Fruit fly (Drosophila melanogaster) whole organism, embryonic: Measurements from ENCODE around the gene dbo.
A peak's percentile ranks its signal among the peaks of the same experiment; 100 is the strongest.

Source experiments
- Blimp-1 ChIP-seq: fragments of 200-800 bp; sonication (Bioruptor generic); optimal IDR thresholded peaks from 3 replicates; lab custom pipeline; 2018; ENCODE audit warnings: missing biosample characterization, missing genetic modification characterization, mild to moderate bottlenecking, moderate library complexity, missing genetic modification reagents
- BtbVII ChIP-seq: fragments of 200-800 bp; sonication (Bioruptor generic); optimal IDR thresholded peaks from 3 replicates; lab custom pipeline; 2017; ENCODE audit warnings: missing biosample characterization, mild to moderate bottlenecking, missing genetic modification characterization
- CG10147 ChIP-seq: fragments of 200-800 bp; sonication (Bioruptor generic); optimal IDR thresholded peaks from 2 replicates; lab custom pipeline; 2019; ENCODE audit warnings: missing biosample characterization, mild to moderate bottlenecking, missing genetic modification characterization, moderate library complexity
- CG10321 ChIP-seq: fragments of 200-800 bp; sonication (Bioruptor generic); IDR thresholded peaks from 2 replicates; pipeline ENCODE4 v1.3.6; 2022; ENCODE audit warnings: missing biosample characterization, missing genetic modification characterization
- CG11560 ChIP-seq: fragments of 200-800 bp; sonication (Bioruptor generic); IDR thresholded peaks from 3 replicates; pipeline ENCODE4 v1.3.6; 2022; ENCODE audit warnings: missing biosample characterization, missing genetic modification characterization
- CG15073 ChIP-seq: fragments of 200-800 bp; sonication (Bioruptor generic); optimal IDR thresholded peaks from 2 replicates; lab custom pipeline; 2016; ENCODE audit warnings: missing biosample characterization, missing genetic modification characterization
- CG15514 ChIP-seq: fragments of 200-800 bp; sonication (Bioruptor generic); optimal IDR thresholded peaks from 3 replicates; lab custom pipeline; 2017; ENCODE audit warnings: missing biosample characterization, missing genetic modification characterization, mild to moderate bottlenecking, moderate library complexity, missing genetic modification reagents
- CG17359 ChIP-seq: fragments of 200-800 bp; sonication (Bioruptor generic); optimal IDR thresholded peaks from 3 replicates; lab custom pipeline; 2018; ENCODE audit warnings: missing biosample characterization, mild to moderate bottlenecking, missing genetic modification characterization, moderate library complexity
- CG17385 ChIP-seq: fragments of 200-800 bp; sonication (Bioruptor generic); optimal IDR thresholded peaks from 3 replicates; lab custom pipeline; 2018; ENCODE audit warnings: missing biosample characterization, mild to moderate bottlenecking, missing genetic modification characterization
- CG17802 ChIP-seq: fragments of 200-800 bp; sonication (Bioruptor generic); optimal IDR thresholded peaks from 2 replicates; lab custom pipeline; 2018; ENCODE audit warnings: missing biosample characterization, mild to moderate bottlenecking, missing genetic modification characterization, moderate library complexity
- CG2116 ChIP-seq: fragments of 200-800 bp; sonication (Bioruptor generic); optimal IDR thresholded peaks from 3 replicates; lab custom pipeline; 2018; ENCODE audit warnings: missing biosample characterization, mild to moderate bottlenecking, missing genetic modification characterization
- CG2875 ChIP-seq: fragments of 200-800 bp; sonication (Bioruptor generic); optimal IDR thresholded peaks from 2 replicates; lab custom pipeline; 2017; ENCODE audit warnings: missing biosample characterization, mild to moderate bottlenecking, missing genetic modification characterization, missing genetic modification reagents
- CG3281 ChIP-seq: fragments of 200-800 bp; sonication (Bioruptor generic); optimal IDR thresholded peaks from 3 replicates; lab custom pipeline; 2017; ENCODE audit warnings: missing biosample characterization, mild to moderate bottlenecking, missing genetic modification characterization
- CG4404 ChIP-seq: fragments of 200-800 bp; sonication (Bioruptor generic); IDR thresholded peaks from 2 replicates; pipeline ENCODE4 v1.3.6; 2022; ENCODE audit warnings: missing biosample characterization, missing genetic modification characterization
- CG4424 ChIP-seq: fragments of 200-800 bp; sonication (Bioruptor generic); optimal IDR thresholded peaks from 3 replicates; lab custom pipeline; 2016; ENCODE audit warnings: missing biosample characterization, missing genetic modification characterization
- CG4730 ChIP-seq: fragments of 200-800 bp; sonication (Bioruptor generic); IDR thresholded peaks from 2 replicates; pipeline ENCODE4 v1.3.6; 2022; ENCODE audit warnings: missing biosample characterization, missing genetic modification characterization
- CG5245 ChIP-seq: fragments of 200-800 bp; sonication (Bioruptor generic); optimal IDR thresholded peaks from 3 replicates; lab custom pipeline; 2016; ENCODE audit warnings: missing biosample characterization, missing genetic modification characterization
- CG6272 ChIP-seq: fragments of 200-800 bp; sonication (Bioruptor generic); IDR thresholded peaks from 2 replicates; pipeline ENCODE4 v1.3.6; 2022; ENCODE audit warnings: missing biosample characterization, missing genetic modification characterization
- CG7357 ChIP-seq: fragments of 200-800 bp; sonication (Bioruptor generic); IDR thresholded peaks from 3 replicates; pipeline ENCODE4 v1.3.6; 2022; ENCODE audit warnings: missing biosample characterization, missing genetic modification characterization
- CG7786 ChIP-seq: fragments of 200-800 bp; sonication (Bioruptor generic); optimal IDR thresholded peaks from 2 replicates; lab custom pipeline; 2016; ENCODE audit warnings: missing biosample characterization, missing genetic modification characterization
- CHES-1-like ChIP-seq: fragments of 200-800 bp; sonication (Bioruptor generic); optimal IDR thresholded peaks from 2 replicates; lab custom pipeline; 2016; ENCODE audit warnings: missing biosample characterization, missing genetic modification characterization
- CTCF ChIP-seq: fragments of 200-800 bp; sonication (Bioruptor generic); optimal IDR thresholded peaks from 2 replicates; lab custom pipeline; 2017; ENCODE audit warnings: missing biosample characterization, mild to moderate bottlenecking, missing genetic modification characterization, moderate library complexity
- Camta ChIP-seq: fragments of 200-800 bp; sonication (Bioruptor generic); optimal IDR thresholded peaks from 2 replicates; lab custom pipeline; 2016; ENCODE audit warnings: missing biosample characterization, missing genetic modification characterization
- CkIIα-i1 ChIP-seq: fragments of 200-800 bp; sonication (Bioruptor generic); IDR thresholded peaks from 2 replicates; pipeline ENCODE4 v1.3.6; 2022; ENCODE audit warnings: missing biosample characterization, missing genetic modification characterization
- CoRest ChIP-seq: fragments of 200-800 bp; sonication (Bioruptor generic); optimal IDR thresholded peaks from 3 replicates; lab custom pipeline; 2018; ENCODE audit warnings: missing biosample characterization, mild to moderate bottlenecking, missing genetic modification characterization, moderate library complexity
- Dbx ChIP-seq: fragments of 200-800 bp; sonication (Bioruptor generic); IDR thresholded peaks from 3 replicates; pipeline ENCODE4 v1.3.6; 2022; ENCODE audit warnings: missing biosample characterization, missing genetic modification characterization
- E2f2 ChIP-seq: fragments of 200-800 bp; sonication (Bioruptor generic); IDR thresholded peaks from 2 replicates; pipeline ENCODE4 v1.3.6; 2022; ENCODE audit warnings: missing biosample characterization, missing genetic modification characterization
- Elba2 ChIP-seq: fragments of 200-800 bp; sonication (Bioruptor generic); optimal IDR thresholded peaks from 3 replicates; lab custom pipeline; 2016; ENCODE audit warnings: missing biosample characterization, missing genetic modification characterization
- HLH4C ChIP-seq: fragments of 200-800 bp; sonication (Bioruptor generic); IDR thresholded peaks from 3 replicates; pipeline ENCODE4 v1.3.6; 2022; ENCODE audit warnings: missing biosample characterization, missing genetic modification characterization; ENCODE audit not compliant: partially characterized antibody
- Lhr ChIP-seq: fragments of 200-800 bp; sonication (Bioruptor generic); optimal IDR thresholded peaks from 3 replicates; lab custom pipeline; 2017; ENCODE audit warnings: mild to moderate bottlenecking, missing biosample characterization, missing genetic modification reagents, missing genetic modification characterization
- Mad ChIP-seq: fragments of 200-800 bp; sonication (Bioruptor generic); optimal IDR thresholded peaks from 2 replicates; lab custom pipeline; 2016; ENCODE audit warnings: missing biosample characterization, missing genetic modification characterization
- Neu2 ChIP-seq: fragments of 200-800 bp; sonication (Bioruptor generic); optimal IDR thresholded peaks from 3 replicates; lab custom pipeline; 2016; ENCODE audit warnings: missing biosample characterization, missing genetic modification characterization, borderline replicate concordance
- Sox100B ChIP-seq: fragments of 200-800 bp; sonication (Bioruptor generic); optimal IDR thresholded peaks from 3 replicates; lab custom pipeline; 2018; ENCODE audit warnings: missing biosample characterization, mild to moderate bottlenecking, missing genetic modification characterization
- Ssrp ChIP-seq: fragments of 200-800 bp; sonication (Bioruptor generic); optimal IDR thresholded peaks from 2 replicates; lab custom pipeline; 2018; ENCODE audit warnings: missing biosample characterization, mild to moderate bottlenecking, missing genetic modification characterization, moderate library complexity
- Stat92E ChIP-seq, 3 experiments: fragments of >200 bp in 2 of 3; fragments of 200-800 bp in 1 of 3; sonication (Bioruptor generic) in 1 of 3; optimal IDR thresholded peaks; 2 replicates each; lab custom pipeline; 2017 to 2019; ENCODE audit warnings: missing biosample characterization in 3 of 3, missing genetic modification characterization in 3 of 3, mild to moderate bottlenecking in 1 of 3, moderate library complexity in 1 of 3
- Usf ChIP-seq: fragments of 200-800 bp; sonication (Bioruptor generic); optimal IDR thresholded peaks from 2 replicates; lab custom pipeline; 2017; ENCODE audit warnings: missing genotype, missing biosample characterization, missing genetic modification characterization
- bowl ChIP-seq: fragments of 200-800 bp; sonication (Bioruptor generic); IDR thresholded peaks from 2 replicates; pipeline ENCODE4 v1.3.6; 2022; ENCODE audit warnings: missing biosample characterization, missing genetic modification characterization
- dmrt99B ChIP-seq: fragments of 200-800 bp; sonication (Bioruptor generic); optimal IDR thresholded peaks from 2 replicates; lab custom pipeline; 2018; ENCODE audit warnings: missing biosample characterization, mild to moderate bottlenecking, missing genetic modification characterization, moderate library complexity
- dysf ChIP-seq: fragments of 200-800 bp; sonication (Bioruptor generic); IDR thresholded peaks from 3 replicates; pipeline ENCODE4 v1.3.6; 2022; ENCODE audit warnings: missing biosample characterization, missing genetic modification characterization
- esg ChIP-seq: fragments of 200-800 bp; sonication (Bioruptor generic); conservative IDR thresholded peaks from 2 replicates; pipeline ENCODE4 v1.3.6; 2022; ENCODE audit warnings: missing biosample characterization, missing genetic modification characterization
- ewg ChIP-seq: fragments of 200-800 bp; sonication (Bioruptor generic); optimal IDR thresholded peaks from 3 replicates; lab custom pipeline; 2017; ENCODE audit warnings: mild to moderate bottlenecking, missing biosample characterization, missing genetic modification reagents, missing genetic modification characterization
- ham ChIP-seq: fragments of 200-800 bp; sonication (Bioruptor generic); IDR thresholded peaks from 2 replicates; pipeline ENCODE4 v1.3.6; 2022; ENCODE audit warnings: missing biosample characterization, missing genetic modification characterization
- org-1 ChIP-seq: fragments of 200-800 bp; sonication (Bioruptor generic); optimal IDR thresholded peaks from 2 replicates; lab custom pipeline; 2017; ENCODE audit warnings: missing biosample characterization, missing genetic modification characterization
- pan ChIP-seq, 4 experiments: fragments of >200 bp in 3 of 4; fragments of 200-800 bp in 1 of 4; sonication (Bioruptor generic) in 1 of 4; optimal IDR thresholded peaks in 3 of 4; IDR thresholded peaks in 1 of 4; 2 replicates each; pipeline versions ENCODE4 v1.3.6 to Lab custom; 2017 to 2022; ENCODE audit warnings: missing biosample characterization in 2 of 4, missing genetic modification characterization in 2 of 4, mixed read lengths in 1 of 4
- schlank ChIP-seq: fragments of 200-800 bp; sonication (Bioruptor generic); optimal IDR thresholded peaks from 2 replicates; lab custom pipeline; 2018; ENCODE audit warnings: missing biosample characterization, mild to moderate bottlenecking, missing genetic modification characterization

Gene dbo

dm6 chr3L:15825493-15826209 lies 1.0 kb upstream of the dbo start (continued):
- TF ChIP-seq HLH4C (GFP tag; lab: Robert Waterston, UW), result no peak

dm6 chr3L:15826985-15827635 lies 422 bp downstream of the dbo start:
- peak; percentile 69; the same call in 1 of the 3 replicates for TF ChIP-seq dysf (GFP tag; lab: Robert Waterston, UW)
- TF ChIP-seq CG17385, result peak; percentile 87
- TF ChIP-seq CG10147, result peak; percentile 89
- peak; percentile 43 for TF ChIP-seq schlank
- TF ChIP-seq CG17359 (tag; lab: Kevin White, UChicago), result peak; percentile 80
- peak; percentile 6 for TF ChIP-seq CG17802 (tag; lab: Kevin White, UChicago)
- no peak for TF ChIP-seq CkIIα-i1 (GFP tag; lab: Robert Waterston, UW)
- peak; percentile 90 for TF ChIP-seq CoRest (tag; lab: Kevin White, UChicago)
- no peak for TF ChIP-seq CG6272 (GFP tag; lab: Robert Waterston, UW)
- peak; percentile 42 for TF ChIP-seq CHES-1-like (GFP tag; lab: Kevin White, UChicago)
- no peak for TF ChIP-seq Elba2
- TF ChIP-seq esg, result peak; percentile 49; the same call in 1 of the 2 replicates
- peak; percentile 61 for TF ChIP-seq Usf (GFP tag; lab: Kevin White, UChicago)
- peak; percentile 80 for TF ChIP-seq org-1
- TF ChIP-seq Dbx (GFP tag; lab: Robert Waterston, UW), result peak; percentile 68; the same call in 2 of the 3 replicates
- no peak for TF ChIP-seq CG4404 (GFP tag; lab: Robert Waterston, UW)
- peak; percentile 29; the same call in 1 of the 2 replicates for TF ChIP-seq E2f2 (GFP tag; lab: Robert Waterston, UW)
- peak; percentile 61 for TF ChIP-seq CG2875
- TF ChIP-seq ham, result no peak
- TF ChIP-seq dmrt99B, result peak; percentile 88
- TF ChIP-seq CG4424 (GFP tag; lab: Kevin White, UChicago), result peak; percentile 59
- no peak for TF ChIP-seq CG11560 (tag; lab: Robert Waterston, UW)
- TF ChIP-seq Blimp-1 (GFP tag; lab: Kevin White, UChicago), result peak; percentile 71
- TF ChIP-seq bowl (GFP tag; lab: Robert Waterston, UW), result no peak
- peak; percentile 62 for TF ChIP-seq ewg
- peak; percentile 35 for TF ChIP-seq CG5245 (GFP tag; lab: Kevin White, UChicago)
- TF ChIP-seq Stat92E (GFP tag; optimal IDR thresholded peaks at IDR 0.05; lab: Kevin White, UChicago), result no peak
- TF ChIP-seq BtbVII, result peak; percentile 92
- TF ChIP-seq CG10321 (GFP tag; lab: Robert Waterston, UW), result no peak
- no peak for TF ChIP-seq pan (optimal IDR thresholded peaks at IDR 0.05; lab: Kevin White, UChicago)
- TF ChIP-seq pan (GFP tag; optimal IDR thresholded peaks at IDR 0.05 in 1 of 2, IDR thresholded peaks at IDR 0.05 in 1 of 2), result peak in 1 of 2 experiments; percentile 45
- peak; percentile 93 for TF ChIP-seq CG3281
- peak; percentile 74 for TF ChIP-seq Ssrp (tag; lab: Kevin White, UChicago)
- peak; percentile 73 for TF ChIP-seq Neu2 (GFP tag; lab: Kevin White, UChicago)
- peak; percentile 69 for TF ChIP-seq CG7786
- no peak for TF ChIP-seq CG2116 (GFP tag; lab: Kevin White, UChicago)
- TF ChIP-seq Mad (GFP tag; lab: Kevin White, UChicago), result peak; percentile 37
- no peak for TF ChIP-seq CTCF (GFP tag; lab: Kevin White, UChicago)
- TF ChIP-seq Lhr (GFP tag; lab: Kevin White, UChicago), result no peak
- peak; percentile 92 for TF ChIP-seq Sox100B (GFP tag; lab: Kevin White, UChicago)
- peak; percentile 62 for TF ChIP-seq CG15514 (GFP tag; lab: Kevin White, UChicago)
- no peak; the same call in 2 of the 3 replicates for TF ChIP-seq CG7357 (GFP tag; lab: Robert Waterston, UW)
- no peak for TF ChIP-seq Camta (GFP tag; lab: Kevin White, UChicago)
- TF ChIP-seq CG4730 (GFP tag; lab: Robert Waterston, UW), result peak; percentile 30; the same call in 1 of the 2 replicates
- no peak for TF ChIP-seq CG15073 (GFP tag; lab: Kevin White, UChicago)
